Fruit fly (Drosophila melanogaster): ENCODE results near the gene Dlc90F.

- no peak for TF ChIP-seq CG10348 (GFP tag; IDR thresholded peaks at IDR 0.05)
- TF ChIP-seq Pif1A (GFP tag; optimal IDR thresholded peaks at IDR 0.05): no peak
- TF ChIP-seq CG8301 (tag; optimal IDR thresholded peaks at IDR 0.05): peak; percentile 29
- TF ChIP-seq CG15710 (tag; optimal IDR thresholded peaks at IDR 0.05): peak; percentile 68
- TF ChIP-seq EcR (GFP tag; optimal IDR thresholded peaks at IDR 0.05): no peak
- no peak for TF ChIP-seq CG32121 (GFP tag; IDR thresholded peaks at IDR 0.05)
- TF ChIP-seq CG4496 (GFP tag; IDR thresholded peaks at IDR 0.05): peak; percentile 76; the same call in 1 of the 3 replicates
- 0 out of 2 replicates have a peak, but pooled peaks have one; percentile 8 for TF ChIP-seq rn (GFP tag; IDR thresholded peaks at IDR 0.05)
- peak; percentile 59 for TF ChIP-seq fd96Ca (GFP tag; IDR thresholded peaks at IDR 0.05)
- TF ChIP-seq CG14655 (GFP tag; optimal IDR thresholded peaks at IDR 0.05): no peak
- peak; percentile 43 for TF ChIP-seq CG9948 (tag; optimal IDR thresholded peaks at IDR 0.05)
- TF ChIP-seq CG34367 (tag; optimal IDR thresholded peaks at IDR 0.05): peak; percentile 51
Observed at dm6 chr3R:18298900-18299321, at the start of gene Dlc90F.
